Worm (Caenorhabditis elegans) whole organism, early embryonic: ENCODE results near the gene sre-49.

Experiments used
- B0310.2 ChIP-seq: sonication (generic microtip); optimal IDR thresholded peaks from 2 replicates; lab custom pipeline; 2016; ENCODE audit warnings: mild to moderate bottlenecking, missing genetic modification characterization, missing compliant biosample characterization
- F13C5.2 ChIP-seq: sonication (generic microtip); optimal IDR thresholded peaks from 2 replicates; lab custom pipeline; 2017; ENCODE audit warnings: mild to moderate bottlenecking, missing genetic modification characterization, inconsistent platforms, missing compliant biosample characterization
- aly-1 ChIP-seq: sonication (generic microtip); optimal IDR thresholded peaks from 2 replicates; lab custom pipeline; 2016; ENCODE audit warnings: missing genetic modification characterization, missing compliant biosample characterization
- ama-1 ChIP-seq: fragments of 150-350 bp; optimal IDR thresholded peaks from 2 replicates; lab custom pipeline; 2014
- ceh-13 ChIP-seq: fragments of 200-800 bp; sonication (Bioruptor generic); optimal IDR thresholded peaks from 2 replicates; lab custom pipeline; 2018; ENCODE audit warnings: mild to moderate bottlenecking, missing genetic modification characterization, missing compliant biosample characterization
- ceh-36 ChIP-seq: sonication (generic microtip); optimal IDR thresholded peaks from 2 replicates; lab custom pipeline; 2016; ENCODE audit warnings: missing genetic modification characterization, inconsistent platforms, missing compliant biosample characterization
- ets-7 ChIP-seq: sonication (generic microtip); optimal IDR thresholded peaks from 2 replicates; lab custom pipeline; 2016; ENCODE audit warnings: missing genotype, missing genetic modification characterization, missing compliant biosample characterization
- flt-1 ChIP-seq: fragments of 200-800 bp; sonication (Bioruptor generic); IDR thresholded peaks from 2 replicates; pipeline ENCODE4 v1.3.6; 2022; ENCODE audit warnings: missing genetic modification characterization, missing compliant biosample characterization
- hmbx-1 ChIP-seq: sonication (generic microtip); optimal IDR thresholded peaks from 2 replicates; lab custom pipeline; 2016; ENCODE audit warnings: mild to moderate bottlenecking, missing genetic modification characterization, missing compliant biosample characterization
- hmg-4 ChIP-seq: fragments of 200-800 bp; sonication (Bioruptor generic); optimal IDR thresholded peaks from 2 replicates; lab custom pipeline; 2018; ENCODE audit warnings: mild to moderate bottlenecking, missing genetic modification characterization, missing compliant biosample characterization
- hnd-1 ChIP-seq: sonication (generic microtip); optimal IDR thresholded peaks from 2 replicates; lab custom pipeline; 2016; ENCODE audit warnings: missing genetic modification characterization, missing compliant biosample characterization
- pes-1 ChIP-seq: fragments of 200-800 bp; sonication (Bioruptor generic); IDR thresholded peaks from 2 replicates; pipeline ENCODE4 v1.3.6; 2022; ENCODE audit warnings: missing genetic modification reagents, missing genetic modification characterization, missing compliant biosample characterization
- scrt-1 ChIP-seq: fragments of 200-800 bp; sonication (Bioruptor generic); IDR thresholded peaks from 2 replicates; pipeline ENCODE4 v1.3.6; 2022; ENCODE audit warnings: missing genetic modification characterization, missing compliant biosample characterization
- sea-1 ChIP-seq: fragments of 200-800 bp; sonication (Bioruptor generic); conservative IDR thresholded peaks from 2 replicates; pipeline ENCODE4 v1.3.6; 2022; ENCODE audit warnings: missing genetic modification characterization, missing compliant biosample characterization
- tbx-11 ChIP-seq: fragments of 200-800 bp; sonication (Bioruptor generic); IDR thresholded peaks from 2 replicates; pipeline ENCODE4 v1.3.6; 2022; ENCODE audit warnings: missing genetic modification characterization, missing compliant biosample characterization
- tbx-37 ChIP-seq: fragments of 200-800 bp; sonication (Bioruptor generic); conservative IDR thresholded peaks from 2 replicates; pipeline ENCODE4 v1.3.6; 2022; ENCODE audit warnings: missing genetic modification reagents, missing genetic modification characterization, missing compliant biosample characterization
- tra-4 ChIP-seq: sonication (generic microtip); optimal IDR thresholded peaks from 2 replicates; lab custom pipeline; 2017; ENCODE audit warnings: missing genetic modification characterization, missing compliant biosample characterization

Gene sre-49

ce11 chrII:12353104-12353503 is 34.5 kb downstream of the sre-49 start:
- TF ChIP-seq hnd-1 (tag; lab: Kevin White, UChicago) (no peak), B0310.2 (tag; lab: Kevin White, UChicago) (no peak), ama-1 (no peak), sea-1 (GFP tag; lab: Robert Waterston, UW) (no peak), hmg-4 (GFP tag; lab: Kevin White, UChicago) (no peak), aly-1 (tag; lab: Kevin White, UChicago) (no peak)

DNA sequence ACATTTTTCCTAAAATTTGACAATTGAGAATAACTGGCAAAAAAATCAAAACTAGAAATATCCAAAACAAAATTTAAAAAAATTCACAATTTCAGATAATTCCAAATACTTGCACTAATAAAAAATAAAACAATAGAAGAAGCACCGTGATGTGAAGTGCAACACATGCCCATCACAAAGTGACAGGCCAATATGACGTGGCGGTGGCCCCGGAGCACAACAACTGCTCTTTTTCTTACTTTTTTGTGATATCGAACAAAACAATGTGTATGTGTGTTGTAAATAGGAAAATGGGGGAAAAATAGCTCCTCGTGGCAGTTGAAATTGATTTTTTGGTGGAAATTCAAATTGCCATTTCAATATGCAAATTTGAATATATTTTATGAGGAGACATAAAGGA is 35.2 kb downstream of the sre-49 start:
- TF ChIP-seq ceh-13 (GFP tag; lab: Kevin White, UChicago): no peak
- TF ChIP-seq ama-1: no peak
- TF ChIP-seq hmg-4 (GFP tag; lab: Kevin White, UChicago): no peak
- TF ChIP-seq tbx-11 (GFP tag; lab: Robert Waterston, UW): no peak
- TF ChIP-seq sea-1 (GFP tag; lab: Robert Waterston, UW): no peak
- TF ChIP-seq F13C5.2: no peak
- TF ChIP-seq B0310.2 (tag; lab: Kevin White, UChicago): no peak
- no peak for TF ChIP-seq tbx-37 (GFP tag; lab: Robert Waterston, UW)
- no peak for TF ChIP-seq flt-1
- TF ChIP-seq pes-1: no peak
- TF ChIP-seq ceh-36 (tag; lab: Kevin White, UChicago): no peak
- TF ChIP-seq hnd-1 (tag; lab: Kevin White, UChicago): no peak
- no peak for TF ChIP-seq tra-4 (tag; lab: Kevin White, UChicago)
- TF ChIP-seq ets-7: no peak

ce11 chrII:12362262-12362661 is 43.6 kb downstream of the sre-49 start:
- TF ChIP-seq ceh-36 (tag; lab: Kevin White, UChicago) (no peak), aly-1 (tag; lab: Kevin White, UChicago) (no peak), sea-1 (GFP tag; lab: Robert Waterston, UW) (no peak), ceh-13 (GFP tag; lab: Kevin White, UChicago) (no peak), hnd-1 (tag; lab: Kevin White, UChicago) (no peak), pes-1 (peak; percentile 73), tbx-37 (GFP tag; lab: Robert Waterston, UW) (no peak), tra-4 (tag; lab: Kevin White, UChicago) (no peak), hmbx-1 (tag; lab: Kevin White, UChicago) (no peak), flt-1 (0 out of 2 replicates have a peak, but pooled peaks have one; percentile 31), ama-1 (no peak), B0310.2 (tag; lab: Kevin White, UChicago) (no peak), tbx-11 (GFP tag; lab: Robert Waterston, UW) (no peak), ets-7 (no peak), scrt-1 (GFP tag; lab: Robert Waterston, UW) (no peak)

- no peak for TF ChIP-seq hmg-4 (GFP tag; lab: Kevin White, UChicago)
- TF ChIP-seq tbx-11 (GFP tag; lab: Robert Waterston, UW): no peak
- no peak for TF ChIP-seq flt-1
- no peak for TF ChIP-seq aly-1 (tag; lab: Kevin White, UChicago)
- TF ChIP-seq sea-1 (GFP tag; lab: Robert Waterston, UW): no peak
- TF ChIP-seq scrt-1 (GFP tag; lab: Robert Waterston, UW): no peak
- TF ChIP-seq ama-1: no peak
- no peak for TF ChIP-seq ceh-36 (tag; lab: Kevin White, UChicago)
These were observed 50.6 kb downstream of the sre-49 start for ce11 chrII:12369202-12369601.
